Fruit fly (Drosophila melanogaster) whole organism, wandering third instar larva: ENCODE results near the gene Pss.

ENCODE experiments used
- Abd-B ChIP-seq: fragments of >200 bp; optimal IDR thresholded peaks from 2 replicates; lab custom pipeline; 2017; ENCODE audit warnings: missing biosample characterization, missing genetic modification characterization
- CG32264 ChIP-seq: fragments of 200-800 bp; sonication (Bioruptor generic); optimal IDR thresholded peaks from 2 replicates; lab custom pipeline; 2016; ENCODE audit warnings: missing biosample characterization, missing genetic modification characterization
- CrebA ChIP-seq: fragments of 200-800 bp; sonication (Bioruptor generic); optimal IDR thresholded peaks from 2 replicates; lab custom pipeline; 2016; ENCODE audit warnings: missing biosample characterization, mild to moderate bottlenecking, missing genetic modification characterization, borderline replicate concordance
- Dfd ChIP-seq: fragments of >200 bp; optimal IDR thresholded peaks from 2 replicates; lab custom pipeline; 2017; ENCODE audit warnings: missing biosample characterization, missing genetic modification characterization
- Dif ChIP-seq: fragments of 200-275, 200-300 bp; sonication (Bioruptor generic); optimal IDR thresholded peaks from 2 replicates; lab custom pipeline; 2018; ENCODE audit warnings: missing biosample characterization, missing genetic modification characterization; ENCODE audit not compliant: partially characterized antibody
- GATAd ChIP-seq: sonication (Bioruptor generic); optimal IDR thresholded peaks from 2 replicates; lab custom pipeline; 2016; ENCODE audit warnings: missing biosample characterization, missing genetic modification characterization
- HLH106 ChIP-seq: fragments of 200-800 bp; optimal IDR thresholded peaks from 3 replicates; lab custom pipeline; 2019; ENCODE audit warnings: missing biosample characterization, mild to moderate bottlenecking, missing genetic modification characterization, moderate library complexity
- Hnf4 ChIP-seq: fragments of 200-800 bp; sonication (Bioruptor generic); optimal IDR thresholded peaks from 2 replicates; lab custom pipeline; 2016; ENCODE audit warnings: missing biosample characterization, mild to moderate bottlenecking, missing genetic modification characterization
- Jra ChIP-seq: sonication (Bioruptor generic); optimal IDR thresholded peaks from 2 replicates; lab custom pipeline; 2016; ENCODE audit warnings: missing biosample characterization, missing genetic modification characterization
- Mio ChIP-seq: sonication (Bioruptor generic); optimal IDR thresholded peaks from 2 replicates; lab custom pipeline; 2016; ENCODE audit warnings: missing biosample characterization, missing genetic modification characterization
- Myc ChIP-seq: fragments of >200 bp; optimal IDR thresholded peaks from 2 replicates; lab custom pipeline; 2017
- N ChIP-seq: fragments of >200 bp; optimal IDR thresholded peaks from 2 replicates; lab custom pipeline; 2018; ENCODE audit warnings: missing biosample characterization, missing external identifiers, missing genetic modification characterization
- OdsH ChIP-seq: fragments of 200-800 bp; sonication (Bioruptor generic); optimal IDR thresholded peaks from 2 replicates; lab custom pipeline; 2016; ENCODE audit warnings: missing biosample characterization, mild to moderate bottlenecking, missing genetic modification characterization
- Rel ChIP-seq, 2 experiments: fragments of 200-800 bp; sonication (Bioruptor generic) in 1 of 2; optimal IDR thresholded peaks; 2 replicates in 1 of 2; 3 replicates in 1 of 2; lab custom pipeline; 2016 to 2019; ENCODE audit warnings: mild to moderate bottlenecking in 2 of 2, missing biosample characterization in 2 of 2, missing genetic modification characterization in 2 of 2, moderate library complexity in 1 of 2
- Sp1 ChIP-seq: fragments of 200-800 bp; sonication (Bioruptor generic); optimal IDR thresholded peaks from 3 replicates; lab custom pipeline; 2019; ENCODE audit warnings: missing biosample characterization, mild to moderate bottlenecking, missing genetic modification characterization, moderate library complexity
- Vsx2 ChIP-seq: fragments of 200-300, 225-300 bp; sonication (Bioruptor generic); optimal IDR thresholded peaks from 2 replicates; lab custom pipeline; 2018; ENCODE audit warnings: missing biosample characterization, missing genetic modification characterization; ENCODE audit not compliant: partially characterized antibody
- br ChIP-seq: fragments of 200-800 bp; sonication (Bioruptor generic); optimal IDR thresholded peaks from 2 replicates; lab custom pipeline; 2016; ENCODE audit warnings: missing biosample characterization, missing genetic modification characterization
- brk ChIP-seq: fragments of 200-800 bp; sonication (Bioruptor generic); optimal IDR thresholded peaks from 2 replicates; lab custom pipeline; 2016; ENCODE audit warnings: missing biosample characterization, mild to moderate bottlenecking, missing genetic modification characterization
- dl ChIP-seq, 2 experiments: fragments of 175-275, 200-275 bp in 1 of 2; fragments of 200-275 bp in 1 of 2; sonication (Bioruptor generic); optimal IDR thresholded peaks; lab custom pipeline; 2018; ENCODE audit warnings: mild to moderate bottlenecking in 2 of 2, missing biosample characterization in 2 of 2, missing genetic modification characterization in 2 of 2, moderate library complexity in 2 of 2; ENCODE audit not compliant: partially characterized antibody in 2 of 2, insufficient read depth in 1 of 2
- dmrt93B ChIP-seq: fragments of 200-800 bp; sonication (Bioruptor generic); optimal IDR thresholded peaks from 2 replicates; lab custom pipeline; 2018; ENCODE audit warnings: missing biosample characterization, mild to moderate bottlenecking, missing genetic modification characterization
- ey ChIP-seq: fragments of 200-800 bp; sonication (Bioruptor generic); optimal IDR thresholded peaks from 2 replicates; lab custom pipeline; 2016; ENCODE audit warnings: missing biosample characterization, missing genetic modification characterization
- foxo ChIP-seq, 2 experiments: fragments of 200-800 bp; sonication (Bioruptor generic); optimal IDR thresholded peaks; 2 replicates in 1 of 2; 3 replicates in 1 of 2; lab custom pipeline; 2016 to 2017; ENCODE audit warnings: missing biosample characterization in 2 of 2, missing genetic modification characterization in 2 of 2
- fru ChIP-seq: fragments of 200-800 bp; sonication (Bioruptor generic); optimal IDR thresholded peaks from 3 replicates; lab custom pipeline; 2016; ENCODE audit warnings: missing biosample characterization, mild to moderate bottlenecking, missing genetic modification characterization
- h ChIP-seq: fragments of 200-800 bp; sonication (Bioruptor generic); optimal IDR thresholded peaks from 3 replicates; lab custom pipeline; 2016; ENCODE audit warnings: missing biosample characterization, mild to moderate bottlenecking, missing genetic modification characterization
- jim ChIP-seq: fragments of 175-275, 200-325 bp; sonication (Bioruptor generic); optimal IDR thresholded peaks from 2 replicates; lab custom pipeline; 2016; ENCODE audit warnings: missing biosample characterization, mild to moderate bottlenecking, missing genetic modification characterization
- lola ChIP-seq: fragments of >200 bp; optimal IDR thresholded peaks from 2 replicates; lab custom pipeline; 2017; ENCODE audit warnings: missing biosample characterization, missing genetic modification characterization
- pan ChIP-seq: fragments of >200 bp; optimal IDR thresholded peaks from 2 replicates; lab custom pipeline; 2017
- psq ChIP-seq: fragments of 200-800 bp; sonication (Bioruptor generic); optimal IDR thresholded peaks from 3 replicates; lab custom pipeline; 2017; ENCODE audit warnings: missing biosample characterization, mild to moderate bottlenecking, missing genetic modification characterization, moderate library complexity
- rgr ChIP-seq: fragments of 200-800 bp; sonication (Bioruptor generic); optimal IDR thresholded peaks from 3 replicates; lab custom pipeline; 2016; ENCODE audit warnings: missing biosample characterization, mild to moderate bottlenecking, missing genetic modification characterization
- sage ChIP-seq: fragments of 200-800 bp; sonication (Bioruptor generic); optimal IDR thresholded peaks from 2 replicates; lab custom pipeline; 2016; ENCODE audit warnings: missing biosample characterization, mild to moderate bottlenecking, missing genetic modification characterization
- tai ChIP-seq: sonication (Bioruptor generic); optimal IDR thresholded peaks from 2 replicates; lab custom pipeline; 2016; ENCODE audit warnings: missing biosample characterization, missing genetic modification characterization
- usp ChIP-seq: fragments of >200 bp; optimal IDR thresholded peaks from 2 replicates; lab custom pipeline; 2017; ENCODE audit warnings: missing biosample characterization, missing genetic modification characterization
- woc ChIP-seq: sonication (Bioruptor generic); optimal IDR thresholded peaks from 2 replicates; lab custom pipeline; 2016; ENCODE audit warnings: missing biosample characterization, mild to moderate bottlenecking, missing genetic modification characterization

Pss gene

DNA sequence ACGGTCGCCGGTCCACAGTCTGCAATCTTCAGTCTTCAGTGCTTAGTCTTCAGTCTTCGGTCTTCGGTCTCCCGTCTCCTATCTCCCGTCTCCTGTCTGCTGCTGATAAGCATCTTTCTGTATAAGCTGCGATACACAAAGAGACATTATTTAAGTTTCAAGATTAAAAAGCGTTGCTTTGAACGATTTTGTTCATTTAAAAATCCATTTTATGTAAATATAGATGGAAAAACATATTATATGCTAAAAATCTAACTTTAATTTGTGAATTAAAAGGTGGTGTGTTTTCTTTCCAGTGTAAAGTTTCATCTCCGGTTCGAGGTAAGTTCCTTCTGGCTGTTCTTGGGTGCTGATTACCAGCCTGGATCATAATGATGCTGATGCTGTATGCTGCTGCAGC is 23.4 kb upstream of the Pss start:
- no peak for TF ChIP-seq GATAd (GFP tag; lab: Kevin White, UChicago)
- TF ChIP-seq Hnf4 (GFP tag; lab: Kevin White, UChicago): peak; percentile 55
- peak; percentile 78 for TF ChIP-seq fru (GFP tag; lab: Kevin White, UChicago)
- peak; percentile 65 for TF ChIP-seq Sp1 (GFP tag; lab: Kevin White, UChicago)
- no peak for TF ChIP-seq CG32264
- peak; percentile 63 for TF ChIP-seq HLH106 (tag; lab: Kevin White, UChicago)
- TF ChIP-seq ey (GFP tag; lab: Kevin White, UChicago): peak; percentile 76
- peak; percentile 81 for TF ChIP-seq rgr
- TF ChIP-seq h: peak; percentile 77
- TF ChIP-seq br (GFP tag; lab: Kevin White, UChicago): peak; percentile 68
- no peak for TF ChIP-seq usp (GFP tag; lab: Kevin White, UChicago)
- TF ChIP-seq OdsH (GFP tag; lab: Kevin White, UChicago): peak; percentile 77
- TF ChIP-seq sage (GFP tag; lab: Kevin White, UChicago): peak; percentile 41
- no peak for TF ChIP-seq Myc (lab: Kevin White, UChicago)
- peak in 1 of 2 experiments; percentile 76 for TF ChIP-seq foxo (GFP tag; optimal IDR thresholded peaks at IDR 0.05; lab: Kevin White, UChicago)
- TF ChIP-seq woc (GFP tag; lab: Kevin White, UChicago): peak; percentile 70
- TF ChIP-seq psq (GFP tag; lab: Kevin White, UChicago): peak; percentile 66
- TF ChIP-seq Jra (GFP tag; lab: Kevin White, UChicago): no peak
- TF ChIP-seq Mio (GFP tag; lab: Kevin White, UChicago): no peak
- TF ChIP-seq dmrt93B: peak; percentile 23
- TF ChIP-seq brk (GFP tag; lab: Kevin White, UChicago): peak; percentile 51

DNA sequence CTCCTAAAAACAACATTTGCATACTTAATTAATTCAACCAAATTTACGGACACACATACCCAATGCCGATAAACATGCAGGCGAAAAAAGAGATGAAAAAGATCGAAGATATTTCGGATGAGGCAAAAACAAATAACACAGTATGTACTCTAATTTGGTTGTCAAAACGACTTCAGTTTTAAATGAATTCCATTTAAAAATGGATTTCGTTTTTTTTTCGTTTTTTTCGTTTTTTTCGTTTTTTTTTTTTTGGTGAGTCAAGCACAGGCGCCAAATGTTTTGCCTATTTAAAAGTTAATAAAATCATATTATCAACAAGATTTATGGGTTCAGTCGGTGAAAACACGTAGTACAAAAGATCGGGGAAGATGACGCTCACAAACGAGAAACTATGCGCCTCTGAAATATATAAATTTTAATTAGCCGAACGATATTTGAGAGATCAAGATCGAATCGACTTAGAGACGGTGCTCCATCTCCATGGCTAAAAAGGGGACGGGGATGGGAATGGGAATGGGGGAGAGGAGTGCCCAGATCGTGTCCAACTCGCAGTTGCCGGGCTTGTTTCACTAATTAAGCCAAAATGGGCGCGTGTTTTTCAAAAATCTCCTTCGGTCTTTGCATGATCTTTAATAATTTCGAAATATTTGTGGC is 22.4 kb upstream of the Pss start:
- TF ChIP-seq psq (GFP tag; lab: Kevin White, UChicago) (no peak), dmrt93B (no peak), dl (GFP tag; optimal IDR thresholded peaks at IDR 0.05; lab: Kevin White, UChicago; ENCODE audit: insufficient read depth in 1 of 2, partially characterized antibody in 2 of 2) (no peak), rgr (no peak), pan (no peak), Dif (GFP tag; lab: Kevin White, UChicago) (no peak), Rel (GFP tag; optimal IDR thresholded peaks at IDR 0.05; lab: Kevin White, UChicago) (no peak), Rel (tag; optimal IDR thresholded peaks at IDR 0.05; lab: Kevin White, UChicago) (no peak), GATAd (GFP tag; lab: Kevin White, UChicago) (no peak), Myc (lab: Kevin White, UChicago) (no peak), Mio (GFP tag; lab: Kevin White, UChicago) (no peak), Abd-B (GFP tag; lab: Kevin White, UChicago) (no peak), fru (GFP tag; lab: Kevin White, UChicago) (no peak), usp (GFP tag; lab: Kevin White, UChicago) (no peak), HLH106 (tag; lab: Kevin White, UChicago) (no peak), h (no peak), Hnf4 (GFP tag; lab: Kevin White, UChicago) (no peak), br (GFP tag; lab: Kevin White, UChicago) (no peak), jim (GFP tag; lab: Kevin White, UChicago) (no peak), Dfd (GFP tag; lab: Kevin White, UChicago) (no peak)

DNA sequence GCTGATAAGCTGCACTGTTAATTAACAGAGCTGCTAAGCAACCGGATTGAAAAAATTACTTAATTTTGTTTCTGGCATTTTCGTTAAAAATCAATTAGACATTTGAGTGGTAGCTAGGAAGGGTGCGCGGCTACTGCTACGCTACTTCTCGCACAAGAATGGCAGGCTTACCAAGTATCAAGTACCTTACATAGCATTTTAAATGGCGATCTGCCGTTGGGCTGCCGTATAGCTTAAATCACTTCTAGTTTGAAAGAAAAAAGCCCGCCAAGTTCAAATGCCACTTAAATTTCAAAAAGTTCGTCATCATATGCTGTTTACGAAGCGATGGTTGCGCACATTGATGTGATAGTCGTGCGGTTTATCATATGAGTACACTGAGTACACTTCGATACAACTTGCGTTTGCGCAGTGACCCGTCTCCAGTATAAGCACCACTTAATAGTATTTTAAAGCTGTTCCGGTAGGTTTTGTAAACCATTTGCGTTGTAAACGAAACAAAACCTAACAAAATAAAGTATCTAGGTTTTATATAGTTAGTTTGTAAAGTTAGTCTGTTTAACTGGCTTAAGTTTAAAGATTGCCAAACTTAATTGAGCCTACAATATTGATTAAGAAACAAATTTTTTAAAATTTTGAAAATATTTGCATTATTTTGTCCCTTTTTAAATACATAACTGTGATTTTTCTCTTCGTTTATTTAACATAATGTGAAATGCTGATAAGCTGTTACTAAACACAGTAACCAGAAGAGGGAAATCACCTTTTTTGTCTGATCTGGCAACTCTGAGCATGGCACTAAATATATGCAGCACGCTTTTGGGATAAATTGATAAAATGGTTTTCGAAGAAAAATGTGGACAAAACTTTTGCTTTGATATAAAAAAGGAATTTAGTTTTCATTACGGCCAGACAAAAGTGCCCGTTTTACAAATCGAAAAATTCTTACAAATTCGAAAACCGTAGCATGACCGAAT is 15.3 kb upstream of the Pss start:
- peak; percentile 35 for TF ChIP-seq N (GFP tag; lab: Kevin White, UChicago)
- TF ChIP-seq CrebA (GFP tag; lab: Kevin White, UChicago): no peak
- peak; percentile 62 for TF ChIP-seq Vsx2 (GFP tag; lab: Kevin White, UChicago)
- TF ChIP-seq tai (GFP tag; lab: Kevin White, UChicago): no peak
- TF ChIP-seq woc (GFP tag; lab: Kevin White, UChicago): no peak
- peak; percentile 12 for TF ChIP-seq brk (GFP tag; lab: Kevin White, UChicago)
- TF ChIP-seq lola (GFP tag; lab: Kevin White, UChicago): no peak
- no peak for TF ChIP-seq rgr
- TF ChIP-seq Myc (lab: Kevin White, UChicago): peak; percentile 65
- TF ChIP-seq jim (GFP tag; lab: Kevin White, UChicago): no peak
